Fruit fly (Drosophila melanogaster) whole organism, embryonic: ENCODE data around the gene CG31960.

ENCODE experiments used
- Atf6 ChIP-seq: fragments of 200-800 bp; sonication (Bioruptor generic); IDR thresholded peaks from 2 replicates; pipeline ENCODE4 v1.3.6; 2022; ENCODE audit warnings: missing biosample characterization, missing genetic modification characterization
- CG14667 ChIP-seq: fragments of 200-800 bp; sonication (Bioruptor generic); IDR thresholded peaks from 2 replicates; pipeline ENCODE4 v1.3.6; 2022; ENCODE audit warnings: missing biosample characterization, missing genetic modification characterization

DNA sequence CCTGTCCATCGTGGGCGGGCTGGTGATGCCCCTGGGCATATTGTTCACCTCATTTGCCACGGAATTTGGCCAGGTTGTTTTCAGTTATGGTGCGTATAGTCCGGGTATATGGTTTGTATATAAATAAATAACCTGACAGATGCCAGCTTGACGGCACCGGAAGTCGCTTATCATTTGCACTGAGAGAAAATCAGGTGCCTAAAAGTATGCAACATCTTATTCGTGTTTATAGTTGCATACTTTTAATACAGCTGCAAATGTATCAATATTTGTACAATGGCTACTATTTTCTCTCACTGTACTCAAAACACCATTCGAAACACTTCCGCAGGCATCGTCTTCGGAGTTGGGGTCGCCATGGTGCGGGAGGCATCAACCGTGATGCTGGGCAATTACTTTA lies 36.1 kb upstream of the CG31960 start:
- TF ChIP-seq Atf6 (no peak), CG14667 (GFP tag; lab: Robert Waterston, UW) (no peak)
